Fruit fly (Drosophila melanogaster) whole organism, prepupa: ENCODE results near the gene CG16959.

Source experiments
- Blimp-1 ChIP-seq: fragments of 200-800 bp; sonication (Bioruptor generic); optimal IDR thresholded peaks from 3 replicates; lab custom pipeline; 2017; ENCODE audit warnings: missing biosample characterization, missing genetic modification characterization, mild to moderate bottlenecking, moderate library complexity, missing genetic modification reagents
- CG10631 ChIP-seq: fragments of 200-800 bp; sonication (Bioruptor generic); optimal IDR thresholded peaks from 2 replicates; lab custom pipeline; 2016; ENCODE audit warnings: missing biosample characterization, missing genetic modification characterization
- CG10669 ChIP-seq: fragments of 200-800 bp; sonication (Bioruptor generic); optimal IDR thresholded peaks from 3 replicates; lab custom pipeline; 2018; ENCODE audit warnings: missing biosample characterization, mild to moderate bottlenecking, missing genetic modification characterization, moderate library complexity
- CG11294 ChIP-seq: fragments of 200-800 bp; sonication (Bioruptor generic); IDR thresholded peaks from 2 replicates; pipeline ENCODE4 v1.3.6; 2022; ENCODE audit warnings: missing biosample characterization, missing genetic modification characterization
- CG11902 ChIP-seq: fragments of 200-800 bp; sonication (Bioruptor generic); optimal IDR thresholded peaks from 3 replicates; lab custom pipeline; 2016; ENCODE audit warnings: missing biosample characterization, missing genetic modification characterization
- CG15336 ChIP-seq: fragments of 200-800 bp; sonication (Bioruptor generic); IDR thresholded peaks from 2 replicates; pipeline ENCODE4 v1.3.6; 2022; ENCODE audit warnings: missing biosample characterization, missing genetic modification characterization
- CG1621 ChIP-seq: fragments of 200-800 bp; sonication (Bioruptor generic); optimal IDR thresholded peaks from 3 replicates; lab custom pipeline; 2018; ENCODE audit warnings: missing biosample characterization, mild to moderate bottlenecking, missing genetic modification characterization
- CG16779 ChIP-seq: fragments of 200-800 bp; sonication (Bioruptor generic); optimal IDR thresholded peaks from 3 replicates; lab custom pipeline; 2017; ENCODE audit warnings: missing biosample characterization, mild to moderate bottlenecking, missing genetic modification characterization
- CG3032 ChIP-seq: fragments of 200-800 bp; optimal IDR thresholded peaks from 2 replicates; lab custom pipeline; 2019; ENCODE audit warnings: missing biosample characterization, mild to moderate bottlenecking, missing genetic modification characterization, moderate library complexity
- CG31627 ChIP-seq: fragments of 200-800 bp; sonication (Bioruptor generic); optimal IDR thresholded peaks from 3 replicates; lab custom pipeline; 2016; ENCODE audit warnings: missing biosample characterization, missing genetic modification characterization
- CG34406 ChIP-seq: fragments of 200-800 bp; sonication (Bioruptor generic); optimal IDR thresholded peaks from 3 replicates; lab custom pipeline; 2016; ENCODE audit warnings: missing biosample characterization, missing genetic modification characterization
- CG3919 ChIP-seq: fragments of 200-800 bp; sonication (Bioruptor generic); optimal IDR thresholded peaks from 3 replicates; lab custom pipeline; 2016; ENCODE audit warnings: missing biosample characterization, missing genetic modification characterization
- CG4318 ChIP-seq: fragments of 200-800 bp; sonication (Bioruptor generic); optimal IDR thresholded peaks from 3 replicates; lab custom pipeline; 2017; ENCODE audit warnings: missing biosample characterization, mild to moderate bottlenecking, missing genetic modification characterization
- CG6163 ChIP-seq: fragments of 200-800 bp; sonication (Bioruptor generic); IDR thresholded peaks from 3 replicates; pipeline ENCODE4 v1.3.6; 2022; ENCODE audit warnings: missing biosample characterization, missing genetic modification characterization
- CG6276 ChIP-seq: fragments of 200-800 bp; sonication (Bioruptor generic); optimal IDR thresholded peaks from 2 replicates; lab custom pipeline; 2017; ENCODE audit warnings: missing biosample characterization, mild to moderate bottlenecking, missing genetic modification characterization
- CG6792 ChIP-seq: fragments of 200-800 bp; sonication (Bioruptor generic); optimal IDR thresholded peaks from 3 replicates; lab custom pipeline; 2016; ENCODE audit warnings: missing biosample characterization, missing genetic modification characterization
- CG6854 ChIP-seq: fragments of 200-800 bp; sonication (Bioruptor generic); optimal IDR thresholded peaks from 2 replicates; lab custom pipeline; 2017; ENCODE audit warnings: missing biosample characterization, mild to moderate bottlenecking, missing genetic modification characterization
- CG7368 ChIP-seq: fragments of 200-800 bp; sonication (Bioruptor generic); optimal IDR thresholded peaks from 3 replicates; lab custom pipeline; 2016; ENCODE audit warnings: missing biosample characterization, missing genetic modification characterization
- CG8119 ChIP-seq: fragments of 200-800 bp; sonication (Bioruptor generic); IDR thresholded peaks from 3 replicates; pipeline ENCODE4 v1.3.6; 2022; ENCODE audit warnings: missing biosample characterization, missing genetic modification characterization
- CG8319 ChIP-seq: fragments of 200-800 bp; sonication (Bioruptor generic); optimal IDR thresholded peaks from 3 replicates; lab custom pipeline; 2016; ENCODE audit warnings: missing biosample characterization, missing genetic modification characterization
- CG9139 ChIP-seq: fragments of 200-800 bp; sonication (Bioruptor generic); optimal IDR thresholded peaks from 3 replicates; lab custom pipeline; 2017; ENCODE audit warnings: missing biosample characterization, mild to moderate bottlenecking, missing genetic modification characterization
- Eip75B ChIP-seq: fragments of 200-800 bp; sonication (Bioruptor generic); optimal IDR thresholded peaks from 3 replicates; lab custom pipeline; 2016; ENCODE audit warnings: missing biosample characterization, missing genetic modification characterization
- Eip78C ChIP-seq: fragments of 200-800 bp; sonication (Bioruptor generic); peaks from one replicate; lab custom pipeline; 2016; ENCODE audit warnings: missing biosample characterization, missing genetic modification characterization
- Ets21C ChIP-seq: fragments of 200-800 bp; sonication (Bioruptor generic); optimal IDR thresholded peaks from 3 replicates; lab custom pipeline; 2016; ENCODE audit warnings: missing biosample characterization, missing genetic modification characterization
- Ets96B ChIP-seq: fragments of 200-800 bp; optimal IDR thresholded peaks from 2 replicates; lab custom pipeline; 2019; ENCODE audit warnings: missing biosample characterization, mild to moderate bottlenecking, missing genetic modification characterization, moderate library complexity
- Gug ChIP-seq: fragments of 200-800 bp; sonication (Bioruptor generic); IDR thresholded peaks from 2 replicates; pipeline ENCODE4 v1.3.6; 2022; ENCODE audit warnings: missing biosample characterization, missing genetic modification characterization
- Hr38 ChIP-seq: sonication (Bioruptor generic); optimal IDR thresholded peaks from 2 replicates; lab custom pipeline; 2016; ENCODE audit warnings: missing biosample characterization, missing genetic modification characterization
- Lpt ChIP-seq: fragments of 200-800 bp; sonication (Bioruptor generic); optimal IDR thresholded peaks from 3 replicates; lab custom pipeline; 2016; ENCODE audit warnings: missing biosample characterization, missing genetic modification characterization
- Met ChIP-seq: fragments of 200-800 bp; sonication (Bioruptor generic); optimal IDR thresholded peaks from 3 replicates; lab custom pipeline; 2016; ENCODE audit warnings: missing biosample characterization, missing genetic modification characterization
- OdsH ChIP-seq: fragments of 200-800 bp; sonication (Bioruptor generic); optimal IDR thresholded peaks from 3 replicates; lab custom pipeline; 2016; ENCODE audit warnings: missing biosample characterization, missing genetic modification characterization
- Sox102F ChIP-seq: fragments of 200-800 bp; sonication (Bioruptor generic); optimal IDR thresholded peaks from 2 replicates; lab custom pipeline; 2016; ENCODE audit warnings: missing biosample characterization, mild to moderate bottlenecking, missing genetic modification characterization
- Sox14 ChIP-seq: fragments of 200-800 bp; sonication (Bioruptor generic); optimal IDR thresholded peaks from 3 replicates; lab custom pipeline; 2016; ENCODE audit warnings: missing biosample characterization, missing genetic modification characterization
- Sox15 ChIP-seq: fragments of 200-800 bp; sonication (Bioruptor generic); optimal IDR thresholded peaks from 3 replicates; lab custom pipeline; 2016; ENCODE audit warnings: missing biosample characterization, missing genetic modification characterization
- achi ChIP-seq: fragments of 200-800 bp; sonication (Bioruptor generic); optimal IDR thresholded peaks from 3 replicates; lab custom pipeline; 2016; ENCODE audit warnings: missing biosample characterization, missing genetic modification characterization
- acj6 ChIP-seq: fragments of 200-800 bp; sonication (Bioruptor generic); optimal IDR thresholded peaks from 3 replicates; lab custom pipeline; 2016; ENCODE audit warnings: missing biosample characterization, missing genetic modification characterization
- cyc ChIP-seq: fragments of 200-800 bp; sonication (Bioruptor generic); optimal IDR thresholded peaks from 3 replicates; lab custom pipeline; 2016; ENCODE audit warnings: missing biosample characterization, missing genetic modification characterization
- dac ChIP-seq: fragments of 200-800 bp; sonication (Bioruptor generic); optimal IDR thresholded peaks from 2 replicates; lab custom pipeline; 2017; ENCODE audit warnings: missing biosample characterization, mild to moderate bottlenecking, missing genetic modification characterization
- dsx ChIP-seq: fragments of 200-800 bp; optimal IDR thresholded peaks from 3 replicates; lab custom pipeline; 2019; ENCODE audit warnings: missing biosample characterization, mild to moderate bottlenecking, missing genetic modification characterization, moderate library complexity; ENCODE audit not compliant: poor library complexity, severe bottlenecking
- eg ChIP-seq: fragments of 200-800 bp; sonication (Bioruptor generic); IDR thresholded peaks from 3 replicates; pipeline ENCODE4 v1.3.6; 2022; ENCODE audit warnings: missing biosample characterization, missing genetic modification characterization
- esn ChIP-seq: fragments of 200-800 bp; sonication (Bioruptor generic); optimal IDR thresholded peaks from 2 replicates; lab custom pipeline; 2016; ENCODE audit warnings: missing biosample characterization, mild to moderate bottlenecking, missing genetic modification characterization, moderate library complexity
- fkh ChIP-seq: fragments of 200-800 bp; sonication (Bioruptor generic); optimal IDR thresholded peaks from 3 replicates; lab custom pipeline; 2017; ENCODE audit warnings: missing biosample characterization, mild to moderate bottlenecking, missing genetic modification characterization, moderate library complexity
- lz ChIP-seq: fragments of 200-800 bp; sonication (Bioruptor generic); optimal IDR thresholded peaks from 3 replicates; lab custom pipeline; 2016; ENCODE audit warnings: missing biosample characterization, missing genetic modification characterization
- pdm3 ChIP-seq: fragments of 200-800 bp; sonication (Bioruptor generic); optimal IDR thresholded peaks from 3 replicates; lab custom pipeline; 2016; ENCODE audit warnings: missing biosample characterization, missing genetic modification characterization
- salr ChIP-seq, 2 experiments: fragments of 200-800 bp; sonication (Bioruptor generic); optimal IDR thresholded peaks; 3 replicates each; lab custom pipeline; 2016 to 2018; ENCODE audit warnings: missing biosample characterization in 2 of 2, missing genetic modification characterization in 2 of 2, mild to moderate bottlenecking in 1 of 2
- ss ChIP-seq, 2 experiments: fragments of 200-800 bp; sonication (Bioruptor generic); optimal IDR thresholded peaks; 2 replicates in 1 of 2; 3 replicates in 1 of 2; lab custom pipeline; 2017 to 2018; ENCODE audit warnings: mild to moderate bottlenecking in 2 of 2, missing biosample characterization in 2 of 2, missing genetic modification characterization in 2 of 2, moderate library complexity in 1 of 2
- svp ChIP-seq: fragments of 200-800 bp; sonication (Bioruptor generic); peaks from one replicate; lab custom pipeline; 2016; ENCODE audit warnings: missing biosample characterization, missing genetic modification characterization
- topi ChIP-seq: fragments of 200-800 bp; sonication (Bioruptor generic); optimal IDR thresholded peaks from 3 replicates; lab custom pipeline; 2016; ENCODE audit warnings: missing biosample characterization, missing genetic modification characterization
- vri ChIP-seq: fragments of 200-800 bp; sonication (Bioruptor generic); optimal IDR thresholded peaks from 3 replicates; lab custom pipeline; 2016; ENCODE audit warnings: missing biosample characterization, mild to moderate bottlenecking, missing genetic modification characterization

The CG16959 gene

dm6 chr3L:15108948-15109347, 16.2 kb downstream of the CG16959 start (continued):
- TF ChIP-seq Sox15 (GFP tag; lab: Kevin White, UChicago) (no peak), fkh (GFP tag; lab: Kevin White, UChicago) (no peak), acj6 (GFP tag; lab: Kevin White, UChicago) (peak; percentile 50), CG6163 (GFP tag; lab: Robert Waterston, UW) (peak; percentile 17; the same call in 2 of the 3 replicates), CG11294 (GFP tag; lab: Robert Waterston, UW) (no peak), CG1621 (no peak), OdsH (GFP tag; lab: Kevin White, UChicago) (no peak), Ets21C (GFP tag; lab: Kevin White, UChicago) (no peak), Sox102F (GFP tag; lab: Kevin White, UChicago) (no peak), vri (GFP tag; lab: Kevin White, UChicago) (no peak), CG6854 (GFP tag; lab: Kevin White, UChicago) (no peak), svp (GFP tag; lab: Kevin White, UChicago) (no peak), Met (GFP tag; lab: Kevin White, UChicago) (peak; percentile 5), Eip75B (GFP tag; lab: Kevin White, UChicago) (no peak), Hr38 (GFP tag; lab: Kevin White, UChicago) (no peak), dsx (peak; percentile 5), Eip78C (GFP tag; lab: Kevin White, UChicago) (peak; percentile 82), dac (GFP tag; lab: Kevin White, UChicago) (no peak), CG6792 (GFP tag; lab: Kevin White, UChicago) (peak; percentile 21), esn (GFP tag; lab: Kevin White, UChicago) (peak; percentile 39), ss (GFP tag; optimal IDR thresholded peaks at IDR 0.05; lab: Kevin White, UChicago) (no peak), Lpt (peak; percentile 12), Ets96B (peak; percentile 39), CG31627 (GFP tag; lab: Kevin White, UChicago) (no peak), Blimp-1 (GFP tag; lab: Kevin White, UChicago) (no peak), CG16779 (no peak), CG6276 (no peak)

- TF ChIP-seq CG3919, result no peak
- no peak for TF ChIP-seq CG6854 (GFP tag; lab: Kevin White, UChicago)
- no peak for TF ChIP-seq fkh (GFP tag; lab: Kevin White, UChicago)
- peak; percentile 13; the same call in 1 of the 2 replicates for TF ChIP-seq CG15336 (GFP tag; lab: Robert Waterston, UW)
- TF ChIP-seq eg, result peak; percentile 53
- no peak for TF ChIP-seq CG4318 (GFP tag; lab: Kevin White, UChicago)
- TF ChIP-seq Ets21C (GFP tag; lab: Kevin White, UChicago), result no peak
- TF ChIP-seq OdsH (GFP tag; lab: Kevin White, UChicago), result no peak
- TF ChIP-seq CG8319, result no peak
- TF ChIP-seq CG6276, result peak; percentile 39
These were observed 16.6 kb downstream of the CG16959 start for dm6 chr3L:15108524-15108923.

dm6 chr3L:15107776-15108379, 17.2 kb downstream of the CG16959 start:
- TF ChIP-seq svp (GFP tag; lab: Kevin White, UChicago) (peak; percentile 97), lz (GFP tag; lab: Kevin White, UChicago) (peak; percentile 96), CG3032 (tag; lab: Kevin White, UChicago) (peak; percentile 96), dsx (peak; percentile 92), achi (GFP tag; lab: Kevin White, UChicago) (peak; percentile 95), cyc (GFP tag; lab: Kevin White, UChicago) (peak; percentile 91), CG10669 (GFP tag; lab: Kevin White, UChicago) (peak; percentile 95), CG34406 (GFP tag; lab: Kevin White, UChicago) (peak; percentile 96), Sox14 (GFP tag; lab: Kevin White, UChicago) (peak; percentile 93), Ets96B (peak; percentile 95), CG8119 (GFP tag; lab: Robert Waterston, UW) (peak; percentile 97), CG10631 (peak; percentile 98), CG11902 (peak; percentile 94), Gug (GFP tag; lab: Robert Waterston, UW) (peak; percentile 86), CG7368 (GFP tag; lab: Kevin White, UChicago) (peak; percentile 89), topi (GFP tag; lab: Kevin White, UChicago) (peak; percentile 93), CG9139 (GFP tag; lab: Kevin White, UChicago) (peak; percentile 89), OdsH (GFP tag; lab: Kevin White, UChicago) (peak; percentile 96), CG16779 (peak; percentile 94), CG11294 (GFP tag; lab: Robert Waterston, UW) (peak; percentile 88), CG3919 (peak; percentile 95), salr (GFP tag; optimal IDR thresholded peaks at IDR 0.05; lab: Kevin White, UChicago) (peak; percentile 84 to 99), pdm3 (GFP tag; lab: Kevin White, UChicago) (peak; percentile 92), dac (GFP tag; lab: Kevin White, UChicago) (peak; percentile 91)
